Worm (Caenorhabditis elegans) whole organism, L4/young adult: ENCODE measurements around the gene C14C6.8.

Source experiments
- W03F9.2 ChIP-seq: fragments of 150-350 bp; optimal IDR thresholded peaks from 2 replicates; lab custom pipeline; 2014; ENCODE audit warnings: missing biosample characterization, missing genetic modification characterization
- him-1 ChIP-seq: sonication (generic microtip); optimal IDR thresholded peaks from 2 replicates; lab custom pipeline; 2016; ENCODE audit warnings: missing genotype, missing genetic modification reagents, missing genetic modification characterization, missing compliant biosample characterization

DNA sequence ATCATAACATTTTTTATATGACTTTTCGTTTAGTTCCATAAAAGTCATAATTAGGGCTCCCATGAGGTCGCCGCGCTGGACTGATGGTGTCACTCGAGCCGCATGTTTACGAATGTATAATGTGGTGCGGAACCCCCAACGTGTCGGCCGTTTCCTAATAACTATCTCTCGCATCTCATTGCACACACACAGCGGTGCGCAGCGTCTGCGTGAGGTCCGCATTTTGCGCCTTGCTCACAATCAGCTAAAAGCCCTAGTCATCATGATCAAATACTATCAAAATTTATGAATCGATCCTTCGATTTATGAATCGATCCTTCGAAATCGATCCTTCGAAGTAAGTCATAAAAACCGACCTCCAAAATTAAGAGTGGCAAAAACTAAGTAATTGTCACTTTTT is 7.0 kb upstream of the C14C6.8 start, which contains the start of gene srx-7:
- TF ChIP-seq him-1 (tag; lab: Kevin White, UChicago) (no peak), W03F9.2 (tag; lab: Kevin White, UChicago) (no peak)
